Fruit fly (Drosophila melanogaster): ENCODE results near the gene CG45263.

CG45263 gene

DNA sequence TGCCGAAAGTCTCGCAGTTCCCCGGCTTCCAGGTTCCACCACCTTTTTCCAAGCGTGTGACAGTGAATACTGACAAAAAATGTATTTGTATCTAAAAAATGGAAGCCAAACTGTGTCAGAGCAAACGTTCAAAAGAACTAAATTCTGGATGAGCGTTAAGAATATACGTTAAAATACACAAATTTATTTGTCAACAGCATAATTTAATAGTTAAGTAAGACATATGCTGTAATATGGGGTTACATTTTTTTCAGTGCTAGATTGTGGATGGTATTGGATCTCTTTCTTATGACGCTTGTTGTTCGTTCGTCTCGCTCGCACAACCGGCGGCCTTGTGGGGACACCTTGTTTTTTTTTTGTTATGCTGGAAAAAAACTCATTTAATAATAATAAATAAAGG is 121.8 kb downstream of the CG45263 start (continued):
- TF ChIP-seq CG7963 (GFP tag; IDR thresholded peaks at IDR 0.05; ENCODE audit: partially characterized antibody) (no peak), salm (tag; optimal IDR thresholded peaks at IDR 0.05) (peak; percentile 88), CG7786 (GFP tag; optimal IDR thresholded peaks at IDR 0.05) (peak; percentile 96), CG10543 (GFP tag; optimal IDR thresholded peaks at IDR 0.05) (peak; percentile 96), CG4282 (GFP tag; optimal IDR thresholded peaks at IDR 0.05) (peak; percentile 89), Gug (GFP tag; IDR thresholded peaks at IDR 0.05) (peak; percentile 90), slp2 (GFP tag; optimal IDR thresholded peaks at IDR 0.05) (peak; percentile 96), chn (GFP tag; optimal IDR thresholded peaks at IDR 0.05) (peak; percentile 95), CG10462 (GFP tag; optimal IDR thresholded peaks at IDR 0.05) (peak; percentile 80), CG3163 (GFP tag; optimal IDR thresholded peaks at IDR 0.05) (peak; percentile 84), CG4360 (GFP tag; IDR thresholded peaks at IDR 0.05) (peak; percentile 63), nom (GFP tag; optimal IDR thresholded peaks at IDR 0.05) (peak; percentile 27), CG43689 (GFP tag; IDR thresholded peaks at IDR 0.05) (peak; percentile 76), Hr78 (GFP tag; optimal IDR thresholded peaks at IDR 0.05) (peak in 1 of 2 experiments; percentile 64), slou (GFP tag; optimal IDR thresholded peaks at IDR 0.05) (peak; percentile 92), Hsf (GFP tag; optimal IDR thresholded peaks at IDR 0.05) (peak; percentile 96), sens-2 (GFP tag; IDR thresholded peaks at IDR 0.05) (peak; percentile 78; the same call in 1 of the 2 replicates), Mad (GFP tag; optimal IDR thresholded peaks at IDR 0.05) (peak; percentile 86), bigmax (GFP tag; optimal IDR thresholded peaks at IDR 0.05) (peak; percentile 42), CG4617 (GFP tag; optimal IDR thresholded peaks at IDR 0.05; ENCODE audit: borderline replicate concordance) (peak; percentile 79), inv (GFP tag; IDR thresholded peaks at IDR 0.05; ENCODE audit: partially characterized antibody) (no peak), Meics (GFP tag; optimal IDR thresholded peaks at IDR 0.05) (peak; percentile 99), CG10274 (GFP tag; optimal IDR thresholded peaks at IDR 0.05) (peak; percentile 77), CHES-1-like (GFP tag; optimal IDR thresholded peaks at IDR 0.05) (peak; percentile 97), pzg (GFP tag; optimal IDR thresholded peaks at IDR 0.05) (peak; percentile 27), CG15601 (tag; optimal IDR thresholded peaks at IDR 0.05) (peak; percentile 69), shn (GFP tag; optimal IDR thresholded peaks at IDR 0.05) (peak; percentile 96), cwo (GFP tag; optimal IDR thresholded peaks at IDR 0.05) (peak; percentile 97), so (GFP tag; IDR thresholded peaks at IDR 0.05) (peak; percentile 90), CG33213 (GFP tag; optimal IDR thresholded peaks at IDR 0.05) (peak; percentile 96), MTF-1 (GFP tag; optimal IDR thresholded peaks at IDR 0.05; ENCODE audit: borderline replicate concordance) (peak; percentile 79), ham (GFP tag; IDR thresholded peaks at IDR 0.05) (peak; percentile 85; the same call in 1 of the 2 replicates), caup (GFP tag; optimal IDR thresholded peaks at IDR 0.05; ENCODE audit: severe bottlenecking) (peak; percentile 97), CG8765 (GFP tag; IDR thresholded peaks at IDR 0.05) (peak; percentile 41; the same call in 1 of the 2 replicates), CG7745 (tag; optimal IDR thresholded peaks at IDR 0.05) (no peak), Xbp1 (GFP tag; optimal IDR thresholded peaks at IDR 0.05) (peak; percentile 97), danr (GFP tag; IDR thresholded peaks at IDR 0.05) (peak; percentile 81), vfl (GFP tag; optimal IDR thresholded peaks at IDR 0.05) (peak; percentile 91), CG6175 (GFP tag; IDR thresholded peaks at IDR 0.05) (peak; percentile 93), PHDP (tag; optimal IDR thresholded peaks at IDR 0.05) (peak; percentile 97), CG9797 (GFP tag; optimal IDR thresholded peaks at IDR 0.05) (no peak), CG3995 (GFP tag; optimal IDR thresholded peaks at IDR 0.05) (peak; percentile 56), chif (GFP tag; optimal IDR thresholded peaks at IDR 0.05) (peak; percentile 90 to 91), CG4707 (GFP tag; optimal IDR thresholded peaks at IDR 0.05) (peak; percentile 79), CG11723 (GFP tag; optimal IDR thresholded peaks at IDR 0.05) (peak; percentile 80), gro (GFP tag; optimal IDR thresholded peaks at IDR 0.05) (peak; percentile 97), kah (GFP tag; optimal IDR thresholded peaks at IDR 0.05) (peak; percentile 44), CG12236 (GFP tag; optimal IDR thresholded peaks at IDR 0.05) (peak; percentile 80), odd (GFP tag; optimal IDR thresholded peaks at IDR 0.05) (peak; percentile 90), CG31224 (GFP tag; IDR thresholded peaks at IDR 0.05) (peak; percentile 93)

Data from whole organism, embryonic.